Fruit fly (Drosophila melanogaster) whole organism, embryonic: Measurements from ENCODE around the gene CG14340.
A peak's percentile ranks its signal among the peaks of the same experiment; 100 is the strongest.

Experiments
- Adf1 ChIP-seq: fragments of 200-800 bp; sonication (Bioruptor generic); IDR thresholded peaks from 2 replicates; pipeline ENCODE4 v1.3.6; 2022; ENCODE audit warnings: missing biosample characterization, missing genetic modification characterization
- Awh ChIP-seq: fragments of 200-800 bp; sonication (Bioruptor generic); IDR thresholded peaks from 2 replicates; pipeline ENCODE4, ENCODE4 v1.3.6; 2022; ENCODE audit warnings: missing biosample characterization, missing genetic modification characterization
- CG10267 ChIP-seq: fragments of 200-800 bp; sonication (Bioruptor generic); optimal IDR thresholded peaks from 2 replicates; lab custom pipeline; 2018; ENCODE audit warnings: missing biosample characterization, mild to moderate bottlenecking, missing genetic modification characterization, moderate library complexity
- CG15479 ChIP-seq: fragments of 200-800 bp; sonication (Bioruptor generic); optimal IDR thresholded peaks from 3 replicates; lab custom pipeline; 2019; ENCODE audit warnings: missing biosample characterization, mild to moderate bottlenecking, missing genetic modification characterization, moderate library complexity
- CG16863 ChIP-seq: fragments of 200-800 bp; sonication (Bioruptor generic); optimal IDR thresholded peaks from 3 replicates; lab custom pipeline; 2016; ENCODE audit warnings: missing biosample characterization, missing genetic modification characterization
- CG17328 ChIP-seq: fragments of 200-800 bp; sonication (Bioruptor generic); IDR thresholded peaks from 2 replicates; pipeline ENCODE4 v1.3.6; 2022; ENCODE audit warnings: missing biosample characterization, missing genetic modification characterization
- CG17361 ChIP-seq: fragments of 200-800 bp; sonication (Bioruptor generic); IDR thresholded peaks from 3 replicates; pipeline ENCODE4 v1.3.6; 2022; ENCODE audit warnings: missing biosample characterization, missing genetic modification characterization
- CG18262 ChIP-seq: fragments of 200-800 bp; optimal IDR thresholded peaks from 3 replicates; lab custom pipeline; 2019; ENCODE audit warnings: missing biosample characterization, mild to moderate bottlenecking, missing genetic modification characterization, moderate library complexity
- CG1832 ChIP-seq: fragments of 200-800 bp; sonication (Bioruptor generic); optimal IDR thresholded peaks from 2 replicates; lab custom pipeline; 2017; ENCODE audit warnings: missing biosample characterization, mild to moderate bottlenecking, missing genetic modification characterization, inconsistent platforms
- CG2889 ChIP-seq: fragments of 200-800 bp; sonication (Bioruptor generic); IDR thresholded peaks from 3 replicates; pipeline ENCODE4 v1.3.6; 2022; ENCODE audit warnings: missing biosample characterization, missing genetic modification characterization
- CG31388 ChIP-seq: fragments of 200-800 bp; sonication (Bioruptor generic); optimal IDR thresholded peaks from 2 replicates; lab custom pipeline; 2016; ENCODE audit warnings: missing biosample characterization, missing genetic modification characterization
- CG3407 ChIP-seq: fragments of 200-800 bp; sonication (Bioruptor generic); optimal IDR thresholded peaks from 2 replicates; lab custom pipeline; 2018; ENCODE audit warnings: missing biosample characterization, mild to moderate bottlenecking, missing genetic modification characterization
- CG3995 ChIP-seq: fragments of 200-800 bp; sonication (Bioruptor generic); optimal IDR thresholded peaks from 3 replicates; lab custom pipeline; 2016; ENCODE audit warnings: missing biosample characterization, missing genetic modification characterization
- CG4360 ChIP-seq: fragments of 200-800 bp; sonication (Bioruptor generic); IDR thresholded peaks from 2 replicates; pipeline ENCODE4 v1.3.6; 2022; ENCODE audit warnings: missing biosample characterization, missing genetic modification characterization
- CG8359 ChIP-seq: fragments of 200-800 bp; sonication (Bioruptor generic); optimal IDR thresholded peaks from 2 replicates; lab custom pipeline; 2017; ENCODE audit warnings: missing biosample characterization, mild to moderate bottlenecking, missing genetic modification characterization, borderline replicate concordance
- CG8388 ChIP-seq: fragments of 200-800 bp; sonication (Bioruptor generic); optimal IDR thresholded peaks from 2 replicates; lab custom pipeline; 2019; ENCODE audit warnings: missing biosample characterization, mild to moderate bottlenecking, missing genetic modification characterization, moderate library complexity
- CG9797 ChIP-seq: fragments of 200-800 bp; sonication (Bioruptor generic); optimal IDR thresholded peaks from 3 replicates; lab custom pipeline; 2018; ENCODE audit warnings: missing biosample characterization, mild to moderate bottlenecking, missing genetic modification characterization
- D ChIP-seq, 2 experiments: fragments of 200-800 bp in 1 of 2; fragments of >200 bp in 1 of 2; sonication (Bioruptor generic) in 1 of 2; optimal IDR thresholded peaks; 2 replicates in 1 of 2; 3 replicates in 1 of 2; lab custom pipeline; 2017; ENCODE audit warnings: mild to moderate bottlenecking in 1 of 2, missing biosample characterization in 1 of 2, missing genetic modification characterization in 1 of 2, missing genetic modification reagents in 1 of 2
- Fer3 ChIP-seq: fragments of 200-800 bp; sonication (Bioruptor generic); optimal IDR thresholded peaks from 2 replicates; lab custom pipeline; 2018; ENCODE audit warnings: missing biosample characterization, mild to moderate bottlenecking, missing genetic modification characterization, moderate library complexity
- Gug ChIP-seq: fragments of 200-800 bp; sonication (Bioruptor generic); IDR thresholded peaks from 4 replicates; pipeline ENCODE4 v1.3.6; 2022; ENCODE audit warnings: missing biosample characterization, missing genetic modification characterization
- HLH4C ChIP-seq: fragments of 200-800 bp; sonication (Bioruptor generic); IDR thresholded peaks from 3 replicates; pipeline ENCODE4 v1.3.6; 2022; ENCODE audit warnings: missing biosample characterization, missing genetic modification characterization; ENCODE audit not compliant: partially characterized antibody
- MESR4 ChIP-seq: fragments of 200-800 bp; sonication (Bioruptor generic); optimal IDR thresholded peaks from 2 replicates; lab custom pipeline; 2018; ENCODE audit warnings: missing biosample characterization, mild to moderate bottlenecking, missing genetic modification characterization, moderate library complexity
- Neu2 ChIP-seq: fragments of 200-800 bp; sonication (Bioruptor generic); optimal IDR thresholded peaks from 3 replicates; lab custom pipeline; 2016; ENCODE audit warnings: missing biosample characterization, missing genetic modification characterization, borderline replicate concordance
- Xbp1 ChIP-seq: fragments of 200-800 bp; sonication (Bioruptor generic); optimal IDR thresholded peaks from 3 replicates; lab custom pipeline; 2016; ENCODE audit warnings: missing biosample characterization, mild to moderate bottlenecking, missing genetic modification characterization
- ac ChIP-seq: fragments of 200-800 bp; sonication (Bioruptor generic); optimal IDR thresholded peaks from 3 replicates; lab custom pipeline; 2017; ENCODE audit warnings: missing biosample characterization, mild to moderate bottlenecking, missing genetic modification characterization
- ase ChIP-seq: fragments of 200-800 bp; sonication (Bioruptor generic); IDR thresholded peaks from 3 replicates; pipeline ENCODE4 v1.3.6; 2022; ENCODE audit warnings: missing biosample characterization, missing genetic modification characterization
- bowl ChIP-seq: fragments of 200-800 bp; sonication (Bioruptor generic); IDR thresholded peaks from 2 replicates; pipeline ENCODE4 v1.3.6; 2022; ENCODE audit warnings: missing biosample characterization, missing genetic modification characterization
- br ChIP-seq: fragments of >200 bp; optimal IDR thresholded peaks from 2 replicates; lab custom pipeline; 2017
- btn ChIP-seq: fragments of 200-800 bp; sonication (Bioruptor generic); optimal IDR thresholded peaks from 2 replicates; lab custom pipeline; 2016; ENCODE audit warnings: missing biosample characterization, missing genetic modification characterization
- chinmo ChIP-seq: fragments of 200-800 bp; sonication (Bioruptor generic); IDR thresholded peaks from 4 replicates; pipeline ENCODE4 v1.3.6; 2022; ENCODE audit warnings: missing biosample characterization, missing genetic modification characterization; ENCODE audit not compliant: partially characterized antibody
- crp ChIP-seq, 2 experiments: fragments of 200-800 bp; sonication (Bioruptor generic); optimal IDR thresholded peaks; 2 replicates in 1 of 2; 3 replicates in 1 of 2; lab custom pipeline; 2017; ENCODE audit warnings: missing biosample characterization in 2 of 2, missing genetic modification characterization in 2 of 2, mild to moderate bottlenecking in 1 of 2, moderate library complexity in 1 of 2
- fd96Cb ChIP-seq: fragments of 200-800 bp; sonication (Bioruptor generic); optimal IDR thresholded peaks from 2 replicates; lab custom pipeline; 2018; ENCODE audit warnings: missing biosample characterization, mild to moderate bottlenecking, missing genetic modification characterization, moderate library complexity
- h ChIP-seq: fragments of >200 bp; optimal IDR thresholded peaks from 2 replicates; lab custom pipeline; 2017
- ind ChIP-seq: fragments of 200-800 bp; sonication (Bioruptor generic); optimal IDR thresholded peaks from 3 replicates; lab custom pipeline; 2016; ENCODE audit warnings: missing biosample characterization, missing genetic modification characterization
- insv ChIP-seq, 2 experiments: fragments of 200-800 bp; sonication (Bioruptor generic); optimal IDR thresholded peaks; 3 replicates each; lab custom pipeline; 2016 to 2018; ENCODE audit warnings: missing biosample characterization in 2 of 2, missing genetic modification characterization in 2 of 2
- oc ChIP-seq: fragments of 200-800 bp; sonication (Bioruptor generic); optimal IDR thresholded peaks from 2 replicates; lab custom pipeline; 2018; ENCODE audit warnings: missing biosample characterization, mild to moderate bottlenecking, missing genetic modification characterization, moderate library complexity
- phol ChIP-seq: fragments of 200-800 bp; sonication (Bioruptor generic); optimal IDR thresholded peaks from 3 replicates; lab custom pipeline; 2018; ENCODE audit warnings: missing biosample characterization, mild to moderate bottlenecking, missing genetic modification characterization, moderate library complexity
- pros ChIP-seq: fragments of 200-800 bp; sonication (Bioruptor generic); optimal IDR thresholded peaks from 3 replicates; lab custom pipeline; 2019; ENCODE audit warnings: missing biosample characterization, mild to moderate bottlenecking, missing genetic modification characterization, moderate library complexity
- rib ChIP-seq: fragments of 200-800 bp; sonication (Bioruptor generic); IDR thresholded peaks from 2 replicates; pipeline ENCODE4 v1.3.6; 2022; ENCODE audit warnings: missing biosample characterization, missing genetic modification characterization
- row ChIP-seq: fragments of 200-800 bp; sonication (Bioruptor generic); IDR thresholded peaks from 3 replicates; pipeline ENCODE4 v1.3.6; 2022; ENCODE audit warnings: missing biosample characterization, missing genetic modification characterization
- sens ChIP-seq: fragments of 200-800 bp; sonication (Bioruptor generic); peaks from one replicate; lab custom pipeline; 2016; ENCODE audit warnings: missing biosample characterization, missing genetic modification characterization
- shn ChIP-seq: fragments of 200-800 bp; sonication (Bioruptor generic); optimal IDR thresholded peaks from 3 replicates; lab custom pipeline; 2016; ENCODE audit warnings: missing biosample characterization, missing genetic modification characterization
- slp2 ChIP-seq: fragments of 200-800 bp; sonication (Bioruptor generic); optimal IDR thresholded peaks from 2 replicates; lab custom pipeline; 2016; ENCODE audit warnings: missing biosample characterization, missing genetic modification characterization
- tin ChIP-seq: fragments of 200-800 bp; sonication (Bioruptor generic); optimal IDR thresholded peaks from 3 replicates; lab custom pipeline; 2016; ENCODE audit warnings: missing biosample characterization, missing genetic modification characterization
- twi ChIP-seq: fragments of 200-800 bp; optimal IDR thresholded peaks from 2 replicates; lab custom pipeline; 2019; ENCODE audit warnings: missing biosample characterization, mild to moderate bottlenecking, missing genetic modification characterization, moderate library complexity
- zen ChIP-seq: fragments of 200-800 bp; sonication (Bioruptor generic); optimal IDR thresholded peaks from 3 replicates; lab custom pipeline; 2018; ENCODE audit warnings: missing biosample characterization, mild to moderate bottlenecking, missing genetic modification characterization, moderate library complexity
- zf30C ChIP-seq: fragments of 200-800 bp; sonication (Bioruptor generic); optimal IDR thresholded peaks from 3 replicates; lab custom pipeline; 2018; ENCODE audit warnings: missing biosample characterization, mild to moderate bottlenecking, missing genetic modification characterization

The CG14340 gene

dm6 chr2L:1068004-1068403, 44.7 kb upstream of the CG14340 start (continued):
- no peak for TF ChIP-seq tin (GFP tag; lab: Kevin White, UChicago)
- no peak for TF ChIP-seq CG17328 (GFP tag; lab: Robert Waterston, UW)
- no peak for TF ChIP-seq CG9797 (GFP tag; lab: Kevin White, UChicago)
- TF ChIP-seq ind = no peak
- TF ChIP-seq insv (GFP tag; optimal IDR thresholded peaks at IDR 0.05; lab: Kevin White, UChicago) = peak in 1 of 2 experiments; percentile 34
- no peak for TF ChIP-seq bowl (GFP tag; lab: Robert Waterston, UW)
- TF ChIP-seq oc (tag; lab: Kevin White, UChicago) = peak; percentile 4
- TF ChIP-seq shn = no peak
- no peak for TF ChIP-seq row
- TF ChIP-seq CG10267 (tag; lab: Kevin White, UChicago) = no peak
- no peak for TF ChIP-seq MESR4 (GFP tag; lab: Kevin White, UChicago)
- TF ChIP-seq, all 482 proteins: peak for 16

dm6 chr2L:1068517-1069107, 44.1 kb upstream of the CG14340 start:
- TF ChIP-seq CG3407 (GFP tag; lab: Kevin White, UChicago) (peak; percentile 91), sens (peak; percentile 48), CG8359 (no peak), insv (GFP tag; optimal IDR thresholded peaks at IDR 0.05; lab: Kevin White, UChicago) (no peak), CG8388 (no peak), ac (GFP tag; lab: Kevin White, UChicago) (no peak), zf30C (GFP tag; lab: Kevin White, UChicago) (no peak), zen (tag; lab: Kevin White, UChicago) (peak; percentile 20), HLH4C (GFP tag; lab: Robert Waterston, UW) (no peak), CG15479 (GFP tag; lab: Kevin White, UChicago) (peak; percentile 86), pros (GFP tag; lab: Kevin White, UChicago) (peak; percentile 48), twi (tag; lab: Kevin White, UChicago) (peak; percentile 92), D (optimal IDR thresholded peaks at IDR 0.05; lab: Kevin White, UChicago) (no peak), D (GFP tag; optimal IDR thresholded peaks at IDR 0.05; lab: Kevin White, UChicago) (no peak), CG31388 (no peak), CG18262 (tag; lab: Kevin White, UChicago) (no peak)

dm6 chr2L:1069475-1069874, 43.3 kb upstream of the CG14340 start:
- TF ChIP-seq CG4360 (GFP tag; lab: Robert Waterston, UW) (no peak), CG17361 (GFP tag; lab: Robert Waterston, UW) (no peak)

- TF ChIP-seq Gug (GFP tag; lab: Robert Waterston, UW) (no peak), Xbp1 (GFP tag; lab: Kevin White, UChicago) (peak; percentile 28), crp (GFP tag; optimal IDR thresholded peaks at IDR 0.05; lab: Kevin White, UChicago) (no peak), h (lab: Kevin White, UChicago) (no peak), sens (no peak), Fer3 (tag; lab: Kevin White, UChicago) (no peak), btn (GFP tag; lab: Kevin White, UChicago) (no peak), phol (tag; lab: Kevin White, UChicago) (peak; percentile 58), Awh (GFP tag; lab: Robert Waterston, UW) (0 out of 2 replicates have a peak, but pooled peaks have one; percentile 20), ase (GFP tag; lab: Robert Waterston, UW) (no peak), Adf1 (GFP tag; lab: Robert Waterston, UW) (no peak), fd96Cb (tag; lab: Kevin White, UChicago) (peak; percentile 22), slp2 (GFP tag; lab: Kevin White, UChicago) (no peak), CG1832 (GFP tag; lab: Kevin White, UChicago) (no peak), br (lab: Kevin White, UChicago) (no peak), Neu2 (GFP tag; lab: Kevin White, UChicago) (no peak), CG16863 (GFP tag; lab: Kevin White, UChicago) (no peak), CG3995 (GFP tag; lab: Kevin White, UChicago) (no peak), CG2889 (GFP tag; lab: Robert Waterston, UW) (no peak), chinmo (GFP tag; lab: Robert Waterston, UW) (no peak), rib (GFP tag; lab: Robert Waterston, UW) (no peak)
Observed at dm6 chr2L:1070332-1070731, 42.4 kb upstream of the CG14340 start.
